Worm (Caenorhabditis elegans) whole organism, mixed stage, embryonic: ENCODE results near the gene C08E8.2.

Experiments
- bed-3 ChIP-seq: fragments of 200-800 bp; sonication (Bioruptor generic); optimal IDR thresholded peaks from 3 replicates; lab custom pipeline; 2018; ENCODE audit warnings: mild to moderate bottlenecking, missing genetic modification characterization, moderate library complexity, missing compliant biosample characterization
- blmp-1 ChIP-seq: fragments of 150-350 bp; optimal IDR thresholded peaks from 2 replicates; lab custom pipeline; 2014; ENCODE audit warnings: missing biosample characterization, missing genetic modification characterization
- ceh-39 ChIP-seq: fragments of 150-350 bp; optimal IDR thresholded peaks from 2 replicates; lab custom pipeline; 2014; ENCODE audit warnings: missing biosample characterization, missing genetic modification characterization
- ceh-43 ChIP-seq: fragments of 200-800 bp; sonication (Bioruptor generic); optimal IDR thresholded peaks from 2 replicates; lab custom pipeline; 2018; ENCODE audit warnings: mild to moderate bottlenecking, missing genetic modification characterization, moderate library complexity, missing compliant biosample characterization
- ceh-83 ChIP-seq: fragments of 200-800 bp; sonication (Bioruptor generic); optimal IDR thresholded peaks from 2 replicates; lab custom pipeline; 2018; ENCODE audit warnings: mild to moderate bottlenecking, missing genetic modification characterization, missing compliant biosample characterization
- ces-1 ChIP-seq: fragments of 150-350 bp; optimal IDR thresholded peaks from 2 replicates; lab custom pipeline; 2014; ENCODE audit warnings: missing biosample characterization, missing genetic modification reagents, missing genetic modification characterization
- cnd-1 ChIP-seq: fragments of 200-800 bp; sonication (Bioruptor generic); optimal IDR thresholded peaks from 2 replicates; lab custom pipeline; 2018; ENCODE audit warnings: mild to moderate bottlenecking, missing genetic modification characterization, missing compliant biosample characterization
- drap-1 ChIP-seq: fragments of 200-800 bp; sonication (Bioruptor generic); optimal IDR thresholded peaks from 3 replicates; lab custom pipeline; 2018; ENCODE audit warnings: mild to moderate bottlenecking, missing genetic modification characterization, missing compliant biosample characterization
- elt-1 ChIP-seq: sonication (generic microtip); optimal IDR thresholded peaks from 2 replicates; lab custom pipeline; 2017; ENCODE audit warnings: missing genetic modification characterization, mild to moderate bottlenecking, missing compliant biosample characterization, antibody characterized with exemption, moderate library complexity, borderline replicate concordance; ENCODE audit not compliant: insufficient read depth
- elt-3 ChIP-seq: fragments of 150-350 bp; optimal IDR thresholded peaks from 2 replicates; lab custom pipeline; 2014; ENCODE audit warnings: missing biosample characterization, missing genetic modification characterization
- flh-1 ChIP-seq: fragments of 200-800 bp; sonication (Bioruptor generic); optimal IDR thresholded peaks from 2 replicates; lab custom pipeline; 2018; ENCODE audit warnings: mild to moderate bottlenecking, missing genetic modification characterization, moderate library complexity, missing compliant biosample characterization
- ham-2 ChIP-seq: fragments of 200-800 bp; sonication (Bioruptor generic); optimal IDR thresholded peaks from 2 replicates; lab custom pipeline; 2018; ENCODE audit warnings: mild to moderate bottlenecking, missing genetic modification characterization, missing compliant biosample characterization
- hlh-1 ChIP-seq: fragments of 150-350 bp; optimal IDR thresholded peaks from 2 replicates; lab custom pipeline; 2014; ENCODE audit warnings: missing biosample characterization, missing genetic modification reagents, missing genetic modification characterization
- lin-13 ChIP-seq: fragments of 150-350 bp; optimal IDR thresholded peaks from 2 replicates; lab custom pipeline; 2014; ENCODE audit warnings: missing biosample characterization, missing genetic modification characterization
- lin-32 ChIP-seq: fragments of 200-800 bp; sonication (Bioruptor generic); optimal IDR thresholded peaks from 2 replicates; lab custom pipeline; 2018; ENCODE audit warnings: mild to moderate bottlenecking, missing genetic modification characterization, missing compliant biosample characterization
- lsy-2 ChIP-seq: fragments of 150-350 bp; optimal IDR thresholded peaks from 2 replicates; lab custom pipeline; 2014; ENCODE audit warnings: missing biosample characterization, missing genetic modification characterization
- mab-5 ChIP-seq: fragments of 150-350 bp; optimal IDR thresholded peaks from 2 replicates; lab custom pipeline; 2014; ENCODE audit warnings: missing biosample characterization, missing genetic modification characterization
- mep-1 ChIP-seq: fragments of 150-350 bp; optimal IDR thresholded peaks from 2 replicates; lab custom pipeline; 2017; ENCODE audit warnings: missing biosample characterization, missing genetic modification reagents, missing genetic modification characterization, inconsistent platforms
- mls-2 ChIP-seq: sonication (generic microtip); optimal IDR thresholded peaks from 2 replicates; lab custom pipeline; 2016; ENCODE audit warnings: mild to moderate bottlenecking, missing genetic modification characterization, moderate library complexity, missing compliant biosample characterization
- nhr-12 ChIP-seq: fragments of 150-350 bp; optimal IDR thresholded peaks from 2 replicates; lab custom pipeline; 2014; ENCODE audit warnings: missing biosample characterization, missing genetic modification characterization
- nhr-237 ChIP-seq: fragments of 150-350 bp; optimal IDR thresholded peaks from 2 replicates; lab custom pipeline; 2014; ENCODE audit warnings: missing biosample characterization, missing genetic modification characterization
- nhr-28 ChIP-seq: fragments of 150-350 bp; optimal IDR thresholded peaks from 2 replicates; lab custom pipeline; 2014; ENCODE audit warnings: missing biosample characterization, missing genetic modification characterization
- nhr-76 ChIP-seq: sonication (generic microtip); optimal IDR thresholded peaks from 2 replicates; lab custom pipeline; 2017; ENCODE audit warnings: missing biosample characterization, missing genetic modification characterization
- pha-4 ChIP-seq: fragments of 150-350 bp; optimal IDR thresholded peaks from 2 replicates; lab custom pipeline; 2018; ENCODE audit warnings: missing biosample characterization, missing genetic modification reagents, missing genetic modification characterization
- snpc-4 ChIP-seq: fragments of 150-350 bp; optimal IDR thresholded peaks from 2 replicates; lab custom pipeline; 2014; ENCODE audit warnings: missing biosample characterization, missing genetic modification characterization
- sptf-1 ChIP-seq: sonication (generic microtip); optimal IDR thresholded peaks from 2 replicates; lab custom pipeline; 2017; ENCODE audit warnings: mild to moderate bottlenecking, missing genetic modification characterization, moderate library complexity, missing compliant biosample characterization
- tbx-8 ChIP-seq: fragments of 200-800 bp; sonication (Bioruptor generic); optimal IDR thresholded peaks from 2 replicates; lab custom pipeline; 2018; ENCODE audit warnings: mild to moderate bottlenecking, missing genetic modification characterization, moderate library complexity, missing compliant biosample characterization
- unc-39 ChIP-seq: fragments of 150-350 bp; optimal IDR thresholded peaks from 2 replicates; lab custom pipeline; 2014; ENCODE audit warnings: missing biosample characterization, missing genetic modification characterization
- unc-62 ChIP-seq: fragments of 150-350 bp; optimal IDR thresholded peaks from 2 replicates; lab custom pipeline; 2014; ENCODE audit warnings: missing biosample characterization, missing genetic modification reagents, missing genetic modification characterization
- zip-8 ChIP-seq: fragments of 150-350 bp; optimal IDR thresholded peaks from 2 replicates; lab custom pipeline; 2014; ENCODE audit warnings: missing biosample characterization, missing genetic modification characterization
- ztf-11 ChIP-seq: fragments of 150-350 bp; optimal IDR thresholded peaks from 2 replicates; lab custom pipeline; 2014; ENCODE audit warnings: missing biosample characterization, missing genetic modification characterization

The C08E8.2 gene

DNA sequence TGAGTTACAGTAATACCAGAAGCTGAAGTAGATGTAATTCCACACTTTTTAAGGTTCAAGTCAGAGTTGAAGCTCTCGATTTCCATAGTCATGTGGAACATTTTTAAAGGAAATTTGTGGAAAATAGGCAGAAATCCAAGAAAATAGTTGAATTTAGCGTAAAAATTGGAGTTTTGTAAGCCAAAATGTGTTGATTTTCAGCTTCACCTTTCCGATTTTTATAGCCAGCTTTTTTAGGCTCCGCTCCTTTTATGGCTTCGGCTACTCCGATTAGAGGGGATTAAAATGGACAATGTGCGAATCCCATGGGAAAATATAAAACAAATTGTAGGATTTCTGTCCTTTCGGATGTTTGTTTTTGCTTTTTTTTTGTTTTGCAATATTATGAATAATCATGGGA is 12.7 kb upstream of the C08E8.2 start, which contains the start of gene C08E8.6:
Gene C08E8.6 (minus strand): TSS at position 101 of the 400 bp plus-strand sequence.
- no peak for TF ChIP-seq drap-1 (GFP tag; lab: Kevin White, UChicago)
- TF ChIP-seq nhr-12 (tag; lab: Kevin White, UChicago) = no peak
- no peak for TF ChIP-seq cnd-1 (tag; lab: Kevin White, UChicago)
- no peak for TF ChIP-seq mep-1 (tag; lab: Kevin White, UChicago)
- TF ChIP-seq unc-62 = no peak
- TF ChIP-seq elt-1 (tag; lab: Kevin White, UChicago) = no peak
- no peak for TF ChIP-seq nhr-28 (tag; lab: Kevin White, UChicago)
- no peak for TF ChIP-seq tbx-8 (GFP tag; lab: Kevin White, UChicago)
- no peak for TF ChIP-seq sptf-1 (tag; lab: Kevin White, UChicago)
- TF ChIP-seq ceh-83 (GFP tag; lab: Kevin White, UChicago) = no peak
- TF ChIP-seq hlh-1 (tag; lab: Kevin White, UChicago) = no peak
- TF ChIP-seq ceh-39 (tag; lab: Kevin White, UChicago) = no peak
- no peak for TF ChIP-seq blmp-1 (tag; lab: Kevin White, UChicago)
- no peak for TF ChIP-seq unc-39 (tag; lab: Kevin White, UChicago)
- TF ChIP-seq flh-1 = no peak
- TF ChIP-seq, all 35 proteins: peak for 0

DNA sequence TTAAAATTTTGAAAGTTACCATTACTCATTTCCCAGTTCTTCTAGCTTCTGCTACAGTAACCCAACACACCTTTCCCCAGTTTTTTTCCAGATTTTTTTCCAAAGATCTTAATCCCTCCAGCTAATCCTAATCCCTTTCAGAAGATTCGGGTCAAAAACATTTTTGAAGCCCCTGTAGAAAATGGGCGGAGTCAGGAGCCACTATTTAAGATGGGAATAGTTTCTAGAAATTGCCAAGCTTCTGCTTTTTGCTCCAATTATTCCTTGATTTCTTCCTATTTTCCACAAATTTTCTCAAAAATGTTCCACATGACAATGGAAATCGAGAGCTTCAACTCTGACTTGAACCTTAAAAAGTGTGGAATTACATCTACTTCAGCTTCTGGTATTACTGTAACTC is 8.9 kb upstream of the C08E8.2 start, which contains the start of gene C08E8.9:
Gene C08E8.9 (plus strand): TSS at position 301 of the 400 bp plus-strand sequence.
- TF ChIP-seq cnd-1 (tag; lab: Kevin White, UChicago) = no peak
- TF ChIP-seq zip-8 (tag; lab: Kevin White, UChicago) = no peak
- TF ChIP-seq nhr-28 (tag; lab: Kevin White, UChicago) = no peak
- TF ChIP-seq, all 35 proteins: peak for 0

DNA sequence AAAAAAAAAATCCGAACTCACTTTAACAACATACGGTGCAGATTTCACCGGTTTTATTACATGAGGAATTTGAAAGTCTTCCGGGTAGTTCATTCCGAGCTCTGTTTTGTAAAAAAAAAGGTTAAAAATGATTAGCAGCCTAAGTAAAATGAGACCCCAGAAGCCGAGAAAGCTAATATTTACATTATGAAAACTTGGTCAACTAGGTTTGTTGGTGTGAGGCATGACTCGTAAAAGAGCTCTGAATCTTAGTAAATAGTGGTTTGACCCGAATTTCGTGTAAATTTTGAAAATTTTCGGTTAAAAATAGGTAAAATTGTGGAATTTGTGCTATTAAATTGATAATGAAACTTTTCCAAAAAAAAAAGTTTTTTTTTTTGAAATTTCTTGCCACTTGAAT is 6.8 kb upstream of the C08E8.2 start, which contains the start of gene C08E8.1:
Gene C08E8.1 (minus strand): TSS at position 101 of the 400 bp plus-strand sequence.
- TF ChIP-seq ceh-39 (tag; lab: Kevin White, UChicago) = no peak

DNA sequence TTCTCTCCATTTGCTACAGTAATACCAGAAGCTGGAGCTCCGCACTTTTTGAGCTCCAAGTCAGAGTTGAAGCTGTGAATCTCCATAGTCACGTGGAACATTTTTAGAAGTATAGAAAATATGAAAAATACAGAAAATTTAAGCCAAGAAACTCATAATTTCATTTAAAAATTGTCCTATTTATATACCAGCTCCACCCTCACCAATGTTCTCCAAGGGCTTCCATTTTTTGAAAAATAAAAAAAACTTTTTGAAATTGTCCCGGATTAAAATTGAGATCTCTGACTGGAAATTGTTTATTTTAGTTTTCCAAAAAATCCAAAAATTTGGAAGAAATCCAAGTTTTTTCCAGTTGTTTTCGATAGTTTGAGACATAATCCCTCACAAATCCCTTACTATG is 4.2 kb upstream of the C08E8.2 start, which contains the start of gene C08E8.5:
Gene C08E8.5 (minus strand): TSS at position 101 of the 400 bp plus-strand sequence.
- no peak for TF ChIP-seq ztf-11 (tag; lab: Kevin White, UChicago)
- TF ChIP-seq mls-2 (tag; lab: Kevin White, UChicago) = no peak
- no peak for TF ChIP-seq unc-62
- no peak for TF ChIP-seq snpc-4 (tag; lab: Kevin White, UChicago)
- TF ChIP-seq mab-5 (tag; lab: Kevin White, UChicago) = no peak
- TF ChIP-seq lsy-2 (tag; lab: Kevin White, UChicago) = no peak
- TF ChIP-seq, all 35 proteins: peak for 0

DNA sequence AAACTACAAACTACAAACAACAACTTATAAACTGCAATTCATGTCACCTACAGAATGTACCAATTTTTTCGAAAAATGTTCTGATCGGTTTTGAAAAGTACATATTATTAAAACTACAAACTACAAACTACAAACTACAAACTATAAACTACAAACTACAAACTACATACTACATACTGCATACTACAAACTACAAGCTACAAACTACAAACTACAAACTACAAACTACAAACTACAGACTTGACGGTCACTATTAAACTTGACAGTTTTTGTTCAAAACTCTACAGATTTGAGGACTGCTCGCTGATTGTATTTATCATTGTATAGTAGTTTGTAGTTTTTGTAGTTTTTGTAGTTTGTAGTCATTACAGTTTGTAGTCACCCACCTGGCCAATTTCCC is 1.3 kb downstream of the C08E8.2 start:
- TF ChIP-seq bed-3 (GFP tag; lab: Kevin White, UChicago) (no peak), mls-2 (tag; lab: Kevin White, UChicago) (no peak), unc-39 (tag; lab: Kevin White, UChicago) (no peak), lin-13 (tag; lab: Kevin White, UChicago) (no peak), unc-62 (no peak), ceh-39 (tag; lab: Kevin White, UChicago) (no peak), mep-1 (tag; lab: Kevin White, UChicago) (no peak), blmp-1 (tag; lab: Kevin White, UChicago) (no peak), ces-1 (GFP tag; lab: Kevin White, UChicago) (no peak), mab-5 (tag; lab: Kevin White, UChicago) (no peak), nhr-76 (tag; lab: Kevin White, UChicago) (no peak), elt-3 (tag; lab: Kevin White, UChicago) (no peak), lin-32 (GFP tag; lab: Kevin White, UChicago) (no peak)

DNA sequence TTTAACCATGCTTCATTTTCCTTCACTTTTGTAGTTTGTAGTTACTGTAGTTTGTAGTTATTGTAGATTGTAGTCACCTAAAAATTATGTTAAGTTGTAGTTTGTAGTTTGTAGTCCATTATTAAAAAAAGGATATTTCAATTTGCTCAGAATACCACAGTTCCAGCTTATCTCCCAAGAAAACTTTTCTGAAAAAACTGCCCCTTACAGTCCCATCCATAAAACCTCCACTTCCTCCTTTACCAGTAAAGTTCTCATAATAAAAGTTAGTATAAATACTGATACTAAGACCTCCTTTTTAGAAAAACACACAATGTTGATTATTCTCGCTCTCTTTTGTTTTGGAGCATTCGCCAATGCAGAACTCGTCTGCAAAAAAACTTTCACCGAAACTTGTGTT is 4.9 kb downstream of the C08E8.2 start, which contains the start of gene C08E8.11:
Gene C08E8.11 (plus strand): TSS at position 301 of the 400 bp plus-strand sequence.
- no peak for TF ChIP-seq flh-1
- TF ChIP-seq ceh-43 = no peak
- no peak for TF ChIP-seq pha-4
- no peak for TF ChIP-seq ham-2 (GFP tag; lab: Kevin White, UChicago)
- no peak for TF ChIP-seq sptf-1 (tag; lab: Kevin White, UChicago)
- TF ChIP-seq unc-39 (tag; lab: Kevin White, UChicago) = no peak
- TF ChIP-seq ceh-83 (GFP tag; lab: Kevin White, UChicago) = no peak
- TF ChIP-seq nhr-237 = no peak
- no peak for TF ChIP-seq ceh-39 (tag; lab: Kevin White, UChicago)
- no peak for TF ChIP-seq nhr-28 (tag; lab: Kevin White, UChicago)
- TF ChIP-seq unc-62 = no peak
- TF ChIP-seq lin-13 (tag; lab: Kevin White, UChicago) = no peak
- TF ChIP-seq mab-5 (tag; lab: Kevin White, UChicago) = no peak
- no peak for TF ChIP-seq nhr-76 (tag; lab: Kevin White, UChicago)
- no peak for TF ChIP-seq drap-1 (GFP tag; lab: Kevin White, UChicago)
- no peak for TF ChIP-seq elt-1 (tag; lab: Kevin White, UChicago)
- TF ChIP-seq mep-1 (tag; lab: Kevin White, UChicago) = no peak
- TF ChIP-seq ztf-11 (tag; lab: Kevin White, UChicago) = no peak
- TF ChIP-seq snpc-4 (tag; lab: Kevin White, UChicago) = no peak
